Worm (Caenorhabditis elegans) whole organism, L4/young adult: ENCODE results near the gene R53.5.

Source experiments
- W03F9.2 ChIP-seq: fragments of 150-350 bp; optimal IDR thresholded peaks from 2 replicates; lab custom pipeline; 2014; ENCODE audit warnings: missing biosample characterization, missing genetic modification characterization
- dao-5 ChIP-seq: sonication (generic microtip); optimal IDR thresholded peaks from 2 replicates; lab custom pipeline; 2016; ENCODE audit warnings: missing genotype, missing genetic modification characterization, moderate library complexity, missing compliant biosample characterization
- him-1 ChIP-seq: sonication (generic microtip); optimal IDR thresholded peaks from 2 replicates; lab custom pipeline; 2016; ENCODE audit warnings: missing genotype, missing genetic modification reagents, missing genetic modification characterization, missing compliant biosample characterization

ce11 chrII:9951846-9952245 lies 18.4 kb downstream of the R53.5 start:
- TF ChIP-seq W03F9.2 (tag; lab: Kevin White, UChicago) (no peak), him-1 (tag; lab: Kevin White, UChicago) (no peak), dao-5 (tag; lab: Kevin White, UChicago) (no peak)
